Worm (Caenorhabditis elegans) whole organism, L3 larva: ENCODE data around the gene frpr-2.
A peak's percentile ranks its signal among the peaks of the same experiment; 100 is the strongest.

Experiments
- ZK546.5 ChIP-seq: sonication (generic microtip); optimal IDR thresholded peaks from 2 replicates; lab custom pipeline; 2017; ENCODE audit warnings: missing biosample characterization, missing genetic modification characterization
- egl-5 ChIP-seq: fragments of 150-350 bp; optimal IDR thresholded peaks from 2 replicates; lab custom pipeline; 2017; ENCODE audit warnings: missing biosample characterization, missing genetic modification reagents, missing genetic modification characterization, inconsistent platforms
- elt-1 ChIP-seq: fragments of 150-350 bp; optimal IDR thresholded peaks from 2 replicates; lab custom pipeline; 2014; ENCODE audit warnings: missing biosample characterization, missing genetic modification characterization
- elt-3 ChIP-seq, 3 experiments: fragments of 150-350 bp in 1 of 3; sonication (generic microtip) in 2 of 3; optimal IDR thresholded peaks; 2 replicates in 2 of 3; 4 replicates in 1 of 3; lab custom pipeline; 2014 to 2017; ENCODE audit warnings: missing biosample characterization in 3 of 3, missing genetic modification characterization in 3 of 3
- fkh-10 ChIP-seq: sonication (generic microtip); optimal IDR thresholded peaks from 2 replicates; lab custom pipeline; 2017; ENCODE audit warnings: missing biosample characterization, missing genetic modification reagents, missing genetic modification characterization
- jun-1 ChIP-seq: fragments of 150-350 bp; optimal IDR thresholded peaks from 2 replicates; lab custom pipeline; 2014; ENCODE audit warnings: missing biosample characterization, missing genetic modification reagents, missing genetic modification characterization
- lin-15B ChIP-seq: fragments of 150-350 bp; optimal IDR thresholded peaks from 2 replicates; lab custom pipeline; 2014; ENCODE audit warnings: missing biosample characterization, missing genetic modification characterization
- nfya-1 ChIP-seq: sonication (generic microtip); optimal IDR thresholded peaks from 2 replicates; lab custom pipeline; 2017; ENCODE audit warnings: missing genetic modification characterization, mild to moderate bottlenecking, missing compliant biosample characterization, antibody characterized with exemption, moderate library complexity; ENCODE audit not compliant: insufficient read depth
- nhr-23 ChIP-seq: fragments of 150-350 bp; optimal IDR thresholded peaks from 2 replicates; lab custom pipeline; 2014; ENCODE audit warnings: missing biosample characterization, missing genetic modification reagents, missing genetic modification characterization
- nhr-237 ChIP-seq: fragments of 150-350 bp; optimal IDR thresholded peaks from 2 replicates; lab custom pipeline; 2014; ENCODE audit warnings: missing biosample characterization, missing genetic modification characterization
- nhr-25 ChIP-seq: sonication (generic microtip); optimal IDR thresholded peaks from 2 replicates; lab custom pipeline; 2017; ENCODE audit warnings: missing biosample characterization, missing genetic modification characterization
- nhr-43 ChIP-seq: sonication (generic microtip); optimal IDR thresholded peaks from 2 replicates; lab custom pipeline; 2016; ENCODE audit warnings: mild to moderate bottlenecking, missing genetic modification characterization, missing compliant biosample characterization; ENCODE audit not compliant: poor library complexity, severe bottlenecking
- nhr-76 ChIP-seq: fragments of 150-350 bp; sonication (generic microtip); optimal IDR thresholded peaks from 5 replicates; lab custom pipeline; 2014; ENCODE audit warnings: missing biosample characterization, missing genetic modification characterization
- sea-2 ChIP-seq: fragments of 150-350 bp; sonication (generic microtip); optimal IDR thresholded peaks from 4 replicates; lab custom pipeline; 2014; ENCODE audit warnings: missing biosample characterization, missing genetic modification reagents, missing genetic modification characterization
- snpc-4 ChIP-seq: fragments of 150-350 bp; optimal IDR thresholded peaks from 2 replicates; lab custom pipeline; 2014; ENCODE audit warnings: missing biosample characterization, missing genetic modification characterization
- unc-39 ChIP-seq: sonication (generic microtip); optimal IDR thresholded peaks from 4 replicates; lab custom pipeline; 2017; ENCODE audit warnings: missing biosample characterization, missing genetic modification characterization

frpr-2 gene

ce11 chrX:13008895-13009294 lies 43.6 kb downstream of the frpr-2 start:
- no peak for TF ChIP-seq snpc-4 (tag; lab: Kevin White, UChicago)
- TF ChIP-seq elt-3 (tag; optimal IDR thresholded peaks at IDR 0.05; lab: Kevin White, UChicago), result peak in 1 of 3 experiments; percentile 58
- TF ChIP-seq nfya-1 (tag; lab: Kevin White, UChicago), result no peak
- TF ChIP-seq nhr-43, result peak; percentile 23
- peak; percentile 100 for TF ChIP-seq nhr-25

DNA sequence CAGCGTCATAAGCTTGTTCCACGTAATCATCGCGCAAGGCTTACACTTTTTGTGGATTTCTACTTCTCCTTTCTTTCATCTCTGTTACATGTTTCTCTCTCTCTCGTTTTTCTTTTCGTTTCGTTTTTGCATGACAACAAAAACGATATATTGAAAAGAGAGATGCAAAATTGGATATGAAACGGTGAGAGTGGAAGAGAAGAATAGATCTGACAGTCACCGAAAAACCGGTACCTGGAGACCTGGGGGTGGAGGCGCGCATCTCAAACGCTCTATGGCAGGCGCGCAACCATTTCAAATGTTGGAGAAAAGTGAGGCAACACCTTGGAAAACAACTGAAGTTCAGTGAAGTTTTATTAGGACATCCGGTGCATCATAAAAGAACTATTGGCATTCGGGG lies 44.4 kb downstream of the frpr-2 start:
- TF ChIP-seq nfya-1 (tag; lab: Kevin White, UChicago) (peak; percentile 27), nhr-25 (peak; percentile 100), jun-1 (no peak), unc-39 (tag; lab: Kevin White, UChicago) (no peak), nhr-23 (tag; lab: Kevin White, UChicago) (peak; percentile 39), fkh-10 (no peak), egl-5 (tag; lab: Kevin White, UChicago) (peak; percentile 17), nhr-43 (peak; percentile 53), ZK546.5 (tag; lab: Kevin White, UChicago) (no peak), lin-15B (tag; lab: Kevin White, UChicago) (no peak)
- TF ChIP-seq, all 47 proteins: peak for 5

DNA sequence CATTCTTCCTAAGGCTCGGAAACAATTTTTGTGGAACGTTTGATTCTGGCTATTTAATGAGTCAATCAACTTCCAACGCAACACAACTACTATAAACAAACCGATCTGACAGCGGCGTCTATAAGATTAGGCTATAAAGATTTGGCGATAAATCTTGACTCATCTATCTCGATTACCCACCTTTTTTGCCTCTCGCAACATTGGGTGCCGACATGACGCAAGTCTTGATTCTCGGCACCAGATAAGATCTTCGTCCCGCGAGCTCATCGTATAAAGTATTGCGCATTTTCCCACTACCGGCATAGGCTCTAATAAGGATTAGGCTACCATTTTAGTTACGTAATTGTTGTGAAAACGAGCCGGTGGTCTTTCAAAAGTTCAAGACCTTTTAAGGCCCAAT lies 46.6 kb downstream of the frpr-2 start:
- peak; percentile 81 for TF ChIP-seq elt-1 (tag; lab: Kevin White, UChicago)
- TF ChIP-seq nhr-25, result peak; percentile 46
- no peak for TF ChIP-seq nhr-237 (tag; lab: Kevin White, UChicago)

- TF ChIP-seq nhr-25 (peak; percentile 94), sea-2 (GFP tag; lab: Kevin White, UChicago) (no peak), nfya-1 (tag; lab: Kevin White, UChicago) (peak; percentile 1)
Observed at ce11 chrX:13014341-13014740, 49.1 kb downstream of the frpr-2 start.

ce11 chrX:13016290-13016689 lies 51.0 kb downstream of the frpr-2 start:
- TF ChIP-seq nhr-76 (tag; lab: Kevin White, UChicago) (no peak), nhr-25 (peak; percentile 54)
